Fruit fly (Drosophila melanogaster): ENCODE results near the gene CG11670.

DNA sequence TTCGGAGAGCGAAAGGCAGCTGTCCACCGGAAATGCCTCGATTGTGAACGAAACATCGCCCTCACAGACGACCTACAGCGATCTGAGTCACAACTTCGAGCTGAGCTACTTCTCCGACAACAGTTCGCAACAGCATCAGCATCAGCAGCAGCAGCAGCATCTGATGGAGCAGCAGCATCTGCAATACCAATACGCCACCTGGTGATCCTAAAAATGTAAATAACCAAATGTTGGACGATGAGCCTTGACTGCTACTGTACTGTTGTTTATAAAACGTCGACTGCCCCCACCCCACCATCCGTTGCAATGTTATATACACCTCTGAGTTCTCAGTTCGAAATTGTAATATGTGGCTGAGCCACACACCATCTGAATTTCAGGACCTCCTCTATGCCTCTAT, 35.4 kb downstream of the CG11670 start:
- TF ChIP-seq Dll (optimal IDR thresholded peaks at IDR 0.05) (no peak), pan (optimal IDR thresholded peaks at IDR 0.05) (no peak), EcR (GFP tag; optimal IDR thresholded peaks at IDR 0.05) (no peak), usp (GFP tag; optimal IDR thresholded peaks at IDR 0.05) (no peak), psq (optimal IDR thresholded peaks at IDR 0.05) (no peak)

Measured in whole organism.